Fruit fly (Drosophila melanogaster) Kc167 (cell line): ENCODE measurements around the gene tutl.

Experiments used
- Myc ChIP-seq: fragments of >200 bp; optimal IDR thresholded peaks from 2 replicates; lab custom pipeline; 2017; ENCODE audit warnings: missing external identifiers
- Sin3A ChIP-seq: fragments of >200 bp; optimal IDR thresholded peaks from 2 replicates; lab custom pipeline; 2018; ENCODE audit warnings: missing external identifiers
- h ChIP-seq: fragments of >200 bp; optimal IDR thresholded peaks from 3 replicates; lab custom pipeline; 2018; ENCODE audit warnings: missing external identifiers
- insv ChIP-seq: fragments of >200 bp; optimal IDR thresholded peaks from 3 replicates; lab custom pipeline; 2018; ENCODE audit warnings: missing external identifiers
- psq ChIP-seq: fragments of >200 bp; optimal IDR thresholded peaks from 2 replicates; lab custom pipeline; 2017; ENCODE audit warnings: missing external identifiers

- TF ChIP-seq psq (lab: Kevin White, UChicago) (no peak), Sin3A (lab: Kevin White, UChicago) (no peak), insv (lab: Kevin White, UChicago) (no peak), h (lab: Kevin White, UChicago) (no peak), Myc (no peak)
These were observed at the start of gene tutl for dm6 chr2L:4282681-4283343.
